Fruit fly (Drosophila melanogaster) whole organism, pupa: ENCODE data around the gene CG33722.

Experiments used
- CG10348 ChIP-seq: fragments of 200-800 bp; sonication (Bioruptor generic); IDR thresholded peaks from 2 replicates; pipeline ENCODE4 v1.3.6; 2022; ENCODE audit warnings: missing biosample characterization, missing genetic modification characterization
- CG12605 ChIP-seq: fragments of 200-800 bp; sonication (Bioruptor generic); IDR thresholded peaks from 2 replicates; pipeline ENCODE4 v1.3.6; 2022; ENCODE audit warnings: missing biosample characterization, missing genetic modification characterization
- CG13204 ChIP-seq: fragments of 200-800 bp; sonication (Bioruptor generic); optimal IDR thresholded peaks from 2 replicates; lab custom pipeline; 2018; ENCODE audit warnings: missing biosample characterization, mild to moderate bottlenecking, missing genetic modification characterization, moderate library complexity
- CG14655 ChIP-seq: fragments of 200-800 bp; sonication (Bioruptor generic); optimal IDR thresholded peaks from 3 replicates; lab custom pipeline; 2017; ENCODE audit warnings: mild to moderate bottlenecking, missing biosample characterization, missing genetic modification reagents, missing genetic modification characterization
- CG15710 ChIP-seq: fragments of 200-800 bp; sonication (Bioruptor generic); optimal IDR thresholded peaks from 2 replicates; lab custom pipeline; 2018; ENCODE audit warnings: missing biosample characterization, mild to moderate bottlenecking, missing genetic modification characterization, moderate library complexity
- CG17806 ChIP-seq: fragments of 200-800 bp; sonication (Bioruptor generic); optimal IDR thresholded peaks from 2 replicates; lab custom pipeline; 2018; ENCODE audit warnings: missing biosample characterization, mild to moderate bottlenecking, missing genetic modification characterization, moderate library complexity
- CG32121 ChIP-seq: fragments of 200-800 bp; sonication (Bioruptor generic); IDR thresholded peaks from 2 replicates; pipeline ENCODE4 v1.3.6; 2022; ENCODE audit warnings: missing biosample characterization, missing genetic modification characterization
- CG34367 ChIP-seq: fragments of 200-800 bp; sonication (Bioruptor generic); optimal IDR thresholded peaks from 2 replicates; lab custom pipeline; 2018; ENCODE audit warnings: missing biosample characterization, mild to moderate bottlenecking, missing genetic modification characterization
- CG4496 ChIP-seq: fragments of 200-800 bp; sonication (Bioruptor generic); IDR thresholded peaks from 3 replicates; pipeline ENCODE4 v1.3.6; 2022; ENCODE audit warnings: missing biosample characterization, missing genetic modification characterization
- CG8159 ChIP-seq: fragments of 200-800 bp; sonication (Bioruptor generic); optimal IDR thresholded peaks from 3 replicates; lab custom pipeline; 2018; ENCODE audit warnings: missing biosample characterization, mild to moderate bottlenecking, missing genetic modification characterization, moderate library complexity
- CG8301 ChIP-seq: fragments of 200-800 bp; sonication (Bioruptor generic); optimal IDR thresholded peaks from 2 replicates; lab custom pipeline; 2018; ENCODE audit warnings: missing biosample characterization, mild to moderate bottlenecking, missing genetic modification characterization
- CG9948 ChIP-seq: fragments of 200-800 bp; sonication (Bioruptor generic); optimal IDR thresholded peaks from 2 replicates; lab custom pipeline; 2018; ENCODE audit warnings: missing biosample characterization, mild to moderate bottlenecking, missing genetic modification characterization, moderate library complexity
- D1 ChIP-seq: fragments of 200-800 bp; sonication (Bioruptor generic); optimal IDR thresholded peaks from 2 replicates; lab custom pipeline; 2018; ENCODE audit warnings: missing biosample characterization, mild to moderate bottlenecking, missing genetic modification characterization, moderate library complexity
- EcR ChIP-seq: fragments of 200-800 bp; sonication (Bioruptor generic); optimal IDR thresholded peaks from 3 replicates; lab custom pipeline; 2019; ENCODE audit warnings: missing biosample characterization, missing genetic modification characterization, mild to moderate bottlenecking, moderate library complexity, missing genetic modification reagents
- Ets98B ChIP-seq: fragments of 200-800 bp; sonication (Bioruptor generic); IDR thresholded peaks from 2 replicates; pipeline ENCODE4 v1.3.6; 2022; ENCODE audit warnings: missing biosample characterization, missing genetic modification characterization
- Pif1A ChIP-seq: fragments of 200-800 bp; sonication (Bioruptor generic); optimal IDR thresholded peaks from 3 replicates; lab custom pipeline; 2016; ENCODE audit warnings: missing biosample characterization, missing genetic modification characterization
- Pif1B ChIP-seq: fragments of 200-800 bp; sonication (Bioruptor generic); optimal IDR thresholded peaks from 3 replicates; lab custom pipeline; 2016; ENCODE audit warnings: missing biosample characterization, missing genetic modification characterization
- Snoo ChIP-seq: fragments of 200-800 bp; sonication (Bioruptor generic); optimal IDR thresholded peaks from 3 replicates; lab custom pipeline; 2017; ENCODE audit warnings: missing biosample characterization, mild to moderate bottlenecking, missing genetic modification characterization, inconsistent platforms
- fd96Ca ChIP-seq: fragments of 200-800 bp; sonication (Bioruptor generic); IDR thresholded peaks from 3 replicates; pipeline ENCODE4 v1.3.6; 2022; ENCODE audit warnings: missing biosample characterization, missing genetic modification characterization
- gl ChIP-seq: fragments of 200-800 bp; sonication (Bioruptor generic); optimal IDR thresholded peaks from 2 replicates; lab custom pipeline; 2018; ENCODE audit warnings: missing biosample characterization, mild to moderate bottlenecking, missing genetic modification characterization
- rn ChIP-seq: fragments of 200-800 bp; sonication (Bioruptor generic); IDR thresholded peaks from 2 replicates; pipeline ENCODE4 v1.3.6; 2022; ENCODE audit warnings: missing biosample characterization, missing genetic modification characterization

CG33722 gene

dm6 chr3R:8233370-8233773 is 10.5 kb upstream of the CG33722 start, which contains the start of gene PolI:
PolI (plus strand) TSS chr3R:8233507.
- TF ChIP-seq CG14655 (GFP tag; lab: Kevin White, UChicago) = no peak
- no peak for TF ChIP-seq CG4496 (GFP tag; lab: Robert Waterston, UW)
- no peak for TF ChIP-seq D1
- no peak for TF ChIP-seq CG12605
- TF ChIP-seq CG32121 = no peak
- no peak for TF ChIP-seq gl
- no peak for TF ChIP-seq rn (GFP tag; lab: Robert Waterston, UW)
- no peak for TF ChIP-seq CG8301
- TF ChIP-seq CG10348 (GFP tag; lab: Robert Waterston, UW) = no peak
- TF ChIP-seq EcR (GFP tag; lab: Kevin White, UChicago) = no peak
- TF ChIP-seq Pif1B (GFP tag; lab: Kevin White, UChicago) = no peak
- no peak for TF ChIP-seq Ets98B (GFP tag; lab: Robert Waterston, UW)
- TF ChIP-seq Pif1A (GFP tag; lab: Kevin White, UChicago) = no peak
- no peak for TF ChIP-seq CG17806 (tag; lab: Kevin White, UChicago)
- no peak for TF ChIP-seq CG34367 (tag; lab: Kevin White, UChicago)
- TF ChIP-seq CG9948 = no peak
- no peak for TF ChIP-seq fd96Ca

dm6 chr3R:8233864-8234263 is 10.0 kb upstream of the CG33722 start:
- peak; percentile 85 for TF ChIP-seq Ets98B (GFP tag; lab: Robert Waterston, UW)
- TF ChIP-seq CG4496 (GFP tag; lab: Robert Waterston, UW) = peak; percentile 54; the same call in 2 of the 3 replicates
- no peak for TF ChIP-seq Pif1B (GFP tag; lab: Kevin White, UChicago)
- no peak for TF ChIP-seq EcR (GFP tag; lab: Kevin White, UChicago)
- peak; percentile 38 for TF ChIP-seq CG17806 (tag; lab: Kevin White, UChicago)
- TF ChIP-seq CG10348 (GFP tag; lab: Robert Waterston, UW) = no peak
- no peak for TF ChIP-seq CG34367 (tag; lab: Kevin White, UChicago)
- peak; percentile 54 for TF ChIP-seq CG9948
- peak; percentile 61 for TF ChIP-seq CG8301
- no peak for TF ChIP-seq rn (GFP tag; lab: Robert Waterston, UW)
- 0 out of 3 replicates have a peak, but pooled peaks have one; percentile 16 for TF ChIP-seq fd96Ca
- TF ChIP-seq gl = no peak
- TF ChIP-seq D1 = no peak
- TF ChIP-seq CG14655 (GFP tag; lab: Kevin White, UChicago) = no peak
- TF ChIP-seq CG12605 = peak; percentile 55; the same call in 1 of the 2 replicates
- TF ChIP-seq CG15710 (tag; lab: Kevin White, UChicago) = peak; percentile 24
- no peak for TF ChIP-seq Pif1A (GFP tag; lab: Kevin White, UChicago)
- no peak for TF ChIP-seq Snoo (tag; lab: Kevin White, UChicago)
- TF ChIP-seq CG8159 = peak; percentile 26
- no peak for TF ChIP-seq CG13204 (GFP tag; lab: Kevin White, UChicago)
- peak; percentile 84 for TF ChIP-seq CG32121

- TF ChIP-seq CG10348 (GFP tag; lab: Robert Waterston, UW) (no peak), EcR (GFP tag; lab: Kevin White, UChicago) (peak; percentile 55), Ets98B (GFP tag; lab: Robert Waterston, UW) (peak; percentile 80), fd96Ca (peak; percentile 70), CG13204 (GFP tag; lab: Kevin White, UChicago) (no peak), gl (peak; percentile 54), Pif1B (GFP tag; lab: Kevin White, UChicago) (peak; percentile 83), CG4496 (GFP tag; lab: Robert Waterston, UW) (peak; percentile 69), CG14655 (GFP tag; lab: Kevin White, UChicago) (peak; percentile 93), Pif1A (GFP tag; lab: Kevin White, UChicago) (peak; percentile 84), CG8301 (peak; percentile 87), CG17806 (tag; lab: Kevin White, UChicago) (peak; percentile 82), rn (GFP tag; lab: Robert Waterston, UW) (peak; percentile 26), Snoo (tag; lab: Kevin White, UChicago) (peak; percentile 89), CG9948 (peak; percentile 83), CG15710 (tag; lab: Kevin White, UChicago) (peak; percentile 87), CG34367 (tag; lab: Kevin White, UChicago) (peak; percentile 69), D1 (peak; percentile 51), CG8159 (peak; percentile 92), CG12605 (no peak), CG32121 (peak; percentile 76)
Observed at dm6 chr3R:8239472-8240301, 4.2 kb upstream of the CG33722 start.

dm6 chr3R:8240302-8240682 is 3.6 kb upstream of the CG33722 start, which contains the start of gene Ada2b:
Ada2b (minus strand) TSS chr3R:8240515.
- TF ChIP-seq D1 = peak; percentile 41
- TF ChIP-seq CG14655 (GFP tag; lab: Kevin White, UChicago) = no peak
- peak; percentile 35 for TF ChIP-seq EcR (GFP tag; lab: Kevin White, UChicago)
- TF ChIP-seq, all 21 proteins: peak for 2

- TF ChIP-seq EcR (GFP tag; lab: Kevin White, UChicago) = no peak
- TF ChIP-seq gl = no peak
- TF ChIP-seq CG4496 (GFP tag; lab: Robert Waterston, UW) = no peak
- no peak for TF ChIP-seq CG10348 (GFP tag; lab: Robert Waterston, UW)
- no peak for TF ChIP-seq Snoo (tag; lab: Kevin White, UChicago)
- no peak for TF ChIP-seq CG17806 (tag; lab: Kevin White, UChicago)
- no peak for TF ChIP-seq CG14655 (GFP tag; lab: Kevin White, UChicago)
- no peak for TF ChIP-seq fd96Ca
- no peak for TF ChIP-seq Pif1B (GFP tag; lab: Kevin White, UChicago)
- no peak for TF ChIP-seq CG13204 (GFP tag; lab: Kevin White, UChicago)
- no peak for TF ChIP-seq D1
- TF ChIP-seq CG9948 = no peak
- no peak for TF ChIP-seq CG32121
- TF ChIP-seq Ets98B (GFP tag; lab: Robert Waterston, UW) = no peak
- no peak for TF ChIP-seq CG12605
- TF ChIP-seq rn (GFP tag; lab: Robert Waterston, UW) = no peak
- TF ChIP-seq CG15710 (tag; lab: Kevin White, UChicago) = no peak
- TF ChIP-seq CG8159 = no peak
- no peak for TF ChIP-seq CG34367 (tag; lab: Kevin White, UChicago)
- TF ChIP-seq Pif1A (GFP tag; lab: Kevin White, UChicago) = no peak
Observed at dm6 chr3R:8248138-8248537, 4.3 kb downstream of the CG33722 start, which contains the start of gene CG15864. CG15864 (plus strand) TSS chr3R:8248438.
